Worm (Caenorhabditis elegans): ENCODE data around the gene him-3.

- no peak for TF ChIP-seq unc-86 (tag; optimal IDR thresholded peaks at IDR 0.05)
- no peak for TF ChIP-seq ref-2 (tag; optimal IDR thresholded peaks at IDR 0.05)
- no peak for TF ChIP-seq ztf-16 (tag; optimal IDR thresholded peaks at IDR 0.05)
- no peak for TF ChIP-seq ama-1 (optimal IDR thresholded peaks at IDR 0.05)
- TF ChIP-seq ceh-14 (tag; optimal IDR thresholded peaks at IDR 0.05) = no peak
- no peak for TF ChIP-seq pag-3 (tag; optimal IDR thresholded peaks at IDR 0.05; ENCODE audit: borderline replicate concordance)
- TF ChIP-seq tbx-7 (tag; optimal IDR thresholded peaks at IDR 0.05) = no peak
- no peak for TF ChIP-seq dmd-4 (tag; optimal IDR thresholded peaks at IDR 0.05; ENCODE audit: borderline replicate concordance)
- no peak for TF ChIP-seq tbx-2 (tag; optimal IDR thresholded peaks at IDR 0.05)
- TF ChIP-seq ets-4 (tag; optimal IDR thresholded peaks at IDR 0.05) = no peak
- no peak for TF ChIP-seq pha-4 (tag; optimal IDR thresholded peaks at IDR 0.05)
- TF ChIP-seq syd-9 (tag; optimal IDR thresholded peaks at IDR 0.05) = no peak
- no peak for TF ChIP-seq sox-4 (tag; optimal IDR thresholded peaks at IDR 0.05)
- no peak for TF ChIP-seq nfya-1 (tag; optimal IDR thresholded peaks at IDR 0.05)
These were observed 30.5 kb upstream of the him-3 start for ce11 chrIV:6946832-6947231.

All from whole organism, late embryonic.